Fruit fly (Drosophila melanogaster) whole organism, adult: ENCODE results near the gene CG5096.

ENCODE experiments used
- CG12768 ChIP-seq: fragments of 200-800 bp; sonication (Bioruptor generic); optimal IDR thresholded peaks from 2 replicates; lab custom pipeline; 2017; ENCODE audit warnings: missing biosample characterization, missing genetic modification characterization, mild to moderate bottlenecking, moderate library complexity, missing genetic modification reagents
- CG14711 ChIP-seq: fragments of 200-800 bp; sonication (Bioruptor generic); optimal IDR thresholded peaks from 2 replicates; lab custom pipeline; 2018; ENCODE audit warnings: missing biosample characterization, mild to moderate bottlenecking, missing genetic modification characterization, moderate library complexity
- CG33017 ChIP-seq: fragments of 200-800 bp; sonication (Bioruptor generic); optimal IDR thresholded peaks from 2 replicates; lab custom pipeline; 2018; ENCODE audit warnings: missing biosample characterization, mild to moderate bottlenecking, missing genetic modification characterization, moderate library complexity
- CG7045 ChIP-seq: fragments of 200-800 bp; sonication (Bioruptor generic); optimal IDR thresholded peaks from 2 replicates; lab custom pipeline; 2017; ENCODE audit warnings: missing biosample characterization, mild to moderate bottlenecking, missing genetic modification characterization
- Clk ChIP-seq: fragments of 200-800 bp; sonication (Bioruptor generic); optimal IDR thresholded peaks from 2 replicates; lab custom pipeline; 2017; ENCODE audit warnings: missing biosample characterization, missing genetic modification characterization
- Crg-1 ChIP-seq: fragments of 200-800 bp; sonication (Bioruptor generic); optimal IDR thresholded peaks from 2 replicates; lab custom pipeline; 2016; ENCODE audit warnings: missing biosample characterization, missing genetic modification characterization
- Hr96 ChIP-seq: fragments of 200-800 bp; sonication (Bioruptor generic); optimal IDR thresholded peaks from 2 replicates; lab custom pipeline; 2016; ENCODE audit warnings: missing biosample characterization, missing genetic modification characterization
- cic ChIP-seq: fragments of 200-800 bp; sonication (Bioruptor generic); optimal IDR thresholded peaks from 2 replicates; lab custom pipeline; 2017; ENCODE audit warnings: missing biosample characterization, mild to moderate bottlenecking, missing genetic modification characterization, moderate library complexity
- cnc ChIP-seq, 2 experiments: fragments of >200 bp; optimal IDR thresholded peaks; 2 replicates each; lab custom pipeline; 2017
- ovo ChIP-seq: fragments of 200-800 bp; sonication (Bioruptor generic); optimal IDR thresholded peaks from 2 replicates; lab custom pipeline; 2016; ENCODE audit warnings: missing biosample characterization, missing genetic modification characterization
- tj ChIP-seq: fragments of 200-800 bp; sonication (Bioruptor generic); optimal IDR thresholded peaks from 3 replicates; lab custom pipeline; 2017; ENCODE audit warnings: missing biosample characterization, mild to moderate bottlenecking, missing genetic modification characterization, moderate library complexity

- TF ChIP-seq CG33017 (tag; lab: Kevin White, UChicago) (peak; percentile 66), tj (peak; percentile 1), Crg-1 (GFP tag; lab: Kevin White, UChicago) (no peak), cnc (optimal IDR thresholded peaks at IDR 0.05; lab: Kevin White, UChicago) (no peak), Clk (no peak), CG7045 (peak; percentile 10), CG14711 (tag; lab: Kevin White, UChicago) (peak; percentile 59), Hr96 (GFP tag; lab: Kevin White, UChicago) (no peak), cic (GFP tag; lab: Kevin White, UChicago) (peak; percentile 2), ovo (peak; percentile 10), CG12768 (GFP tag; lab: Kevin White, UChicago) (no peak)
Observed at dm6 chr2L:10428528-10428927, 46.5 kb downstream of the CG5096 start, which contains the start of gene CG5188.
